Fruit fly (Drosophila melanogaster) whole organism, prepupa: Measurements from ENCODE around the gene E5.

Experiments used
- CG10669 ChIP-seq: fragments of 200-800 bp; sonication (Bioruptor generic); optimal IDR thresholded peaks from 3 replicates; lab custom pipeline; 2018; ENCODE audit warnings: missing biosample characterization, mild to moderate bottlenecking, missing genetic modification characterization, moderate library complexity
- CG11294 ChIP-seq: fragments of 200-800 bp; sonication (Bioruptor generic); IDR thresholded peaks from 2 replicates; pipeline ENCODE4 v1.3.6; 2022; ENCODE audit warnings: missing biosample characterization, missing genetic modification characterization
- CG11902 ChIP-seq: fragments of 200-800 bp; sonication (Bioruptor generic); optimal IDR thresholded peaks from 3 replicates; lab custom pipeline; 2016; ENCODE audit warnings: missing biosample characterization, missing genetic modification characterization
- CG15336 ChIP-seq: fragments of 200-800 bp; sonication (Bioruptor generic); IDR thresholded peaks from 2 replicates; pipeline ENCODE4 v1.3.6; 2022; ENCODE audit warnings: missing biosample characterization, missing genetic modification characterization
- CG1621 ChIP-seq: fragments of 200-800 bp; sonication (Bioruptor generic); optimal IDR thresholded peaks from 3 replicates; lab custom pipeline; 2018; ENCODE audit warnings: missing biosample characterization, mild to moderate bottlenecking, missing genetic modification characterization
- CG3032 ChIP-seq: fragments of 200-800 bp; optimal IDR thresholded peaks from 2 replicates; lab custom pipeline; 2019; ENCODE audit warnings: missing biosample characterization, mild to moderate bottlenecking, missing genetic modification characterization, moderate library complexity
- CG31627 ChIP-seq: fragments of 200-800 bp; sonication (Bioruptor generic); optimal IDR thresholded peaks from 3 replicates; lab custom pipeline; 2016; ENCODE audit warnings: missing biosample characterization, missing genetic modification characterization
- CG32006 ChIP-seq: fragments of 200-800 bp; sonication (Bioruptor generic); optimal IDR thresholded peaks from 3 replicates; lab custom pipeline; 2017; ENCODE audit warnings: missing biosample characterization, mild to moderate bottlenecking, missing genetic modification characterization
- CG3919 ChIP-seq: fragments of 200-800 bp; sonication (Bioruptor generic); optimal IDR thresholded peaks from 3 replicates; lab custom pipeline; 2016; ENCODE audit warnings: missing biosample characterization, missing genetic modification characterization
- CG4318 ChIP-seq: fragments of 200-800 bp; sonication (Bioruptor generic); optimal IDR thresholded peaks from 3 replicates; lab custom pipeline; 2017; ENCODE audit warnings: missing biosample characterization, mild to moderate bottlenecking, missing genetic modification characterization
- CG6163 ChIP-seq: fragments of 200-800 bp; sonication (Bioruptor generic); IDR thresholded peaks from 3 replicates; pipeline ENCODE4 v1.3.6; 2022; ENCODE audit warnings: missing biosample characterization, missing genetic modification characterization
- CG6276 ChIP-seq: fragments of 200-800 bp; sonication (Bioruptor generic); optimal IDR thresholded peaks from 2 replicates; lab custom pipeline; 2017; ENCODE audit warnings: missing biosample characterization, mild to moderate bottlenecking, missing genetic modification characterization
- CG6854 ChIP-seq: fragments of 200-800 bp; sonication (Bioruptor generic); optimal IDR thresholded peaks from 2 replicates; lab custom pipeline; 2017; ENCODE audit warnings: missing biosample characterization, mild to moderate bottlenecking, missing genetic modification characterization
- CG8119 ChIP-seq: fragments of 200-800 bp; sonication (Bioruptor generic); IDR thresholded peaks from 3 replicates; pipeline ENCODE4 v1.3.6; 2022; ENCODE audit warnings: missing biosample characterization, missing genetic modification characterization
- CG8632 ChIP-seq: fragments of 200-800 bp; sonication (Bioruptor generic); optimal IDR thresholded peaks from 3 replicates; lab custom pipeline; 2016; ENCODE audit warnings: missing biosample characterization, missing genetic modification characterization
- Eip78C ChIP-seq: fragments of 200-800 bp; sonication (Bioruptor generic); peaks from one replicate; lab custom pipeline; 2016; ENCODE audit warnings: missing biosample characterization, missing genetic modification characterization
- Eip93F ChIP-seq: fragments of 200-800 bp; sonication (Bioruptor generic); optimal IDR thresholded peaks from 2 replicates; lab custom pipeline; 2016; ENCODE audit warnings: missing biosample characterization, mild to moderate bottlenecking, missing genetic modification characterization
- Ets21C ChIP-seq: fragments of 200-800 bp; sonication (Bioruptor generic); optimal IDR thresholded peaks from 3 replicates; lab custom pipeline; 2016; ENCODE audit warnings: missing biosample characterization, missing genetic modification characterization
- Gug ChIP-seq: fragments of 200-800 bp; sonication (Bioruptor generic); IDR thresholded peaks from 2 replicates; pipeline ENCODE4 v1.3.6; 2022; ENCODE audit warnings: missing biosample characterization, missing genetic modification characterization
- Hr38 ChIP-seq: sonication (Bioruptor generic); optimal IDR thresholded peaks from 2 replicates; lab custom pipeline; 2016; ENCODE audit warnings: missing biosample characterization, missing genetic modification characterization
- Hr4 ChIP-seq: fragments of 200-800 bp; sonication (Bioruptor generic); optimal IDR thresholded peaks from 3 replicates; lab custom pipeline; 2016; ENCODE audit warnings: missing biosample characterization, missing genetic modification characterization
- Lpt ChIP-seq: fragments of 200-800 bp; sonication (Bioruptor generic); optimal IDR thresholded peaks from 3 replicates; lab custom pipeline; 2016; ENCODE audit warnings: missing biosample characterization, missing genetic modification characterization
- Met ChIP-seq: fragments of 200-800 bp; sonication (Bioruptor generic); optimal IDR thresholded peaks from 3 replicates; lab custom pipeline; 2016; ENCODE audit warnings: missing biosample characterization, missing genetic modification characterization
- OdsH ChIP-seq: fragments of 200-800 bp; sonication (Bioruptor generic); optimal IDR thresholded peaks from 3 replicates; lab custom pipeline; 2016; ENCODE audit warnings: missing biosample characterization, missing genetic modification characterization
- Sox102F ChIP-seq: fragments of 200-800 bp; sonication (Bioruptor generic); optimal IDR thresholded peaks from 2 replicates; lab custom pipeline; 2016; ENCODE audit warnings: missing biosample characterization, mild to moderate bottlenecking, missing genetic modification characterization
- Sox15 ChIP-seq: fragments of 200-800 bp; sonication (Bioruptor generic); optimal IDR thresholded peaks from 3 replicates; lab custom pipeline; 2016; ENCODE audit warnings: missing biosample characterization, missing genetic modification characterization
- cyc ChIP-seq: fragments of 200-800 bp; sonication (Bioruptor generic); optimal IDR thresholded peaks from 3 replicates; lab custom pipeline; 2016; ENCODE audit warnings: missing biosample characterization, missing genetic modification characterization
- dsx ChIP-seq: fragments of 200-800 bp; optimal IDR thresholded peaks from 3 replicates; lab custom pipeline; 2019; ENCODE audit warnings: missing biosample characterization, mild to moderate bottlenecking, missing genetic modification characterization, moderate library complexity; ENCODE audit not compliant: poor library complexity, severe bottlenecking
- eg ChIP-seq: fragments of 200-800 bp; sonication (Bioruptor generic); IDR thresholded peaks from 3 replicates; pipeline ENCODE4 v1.3.6; 2022; ENCODE audit warnings: missing biosample characterization, missing genetic modification characterization
- esn ChIP-seq: fragments of 200-800 bp; sonication (Bioruptor generic); optimal IDR thresholded peaks from 2 replicates; lab custom pipeline; 2016; ENCODE audit warnings: missing biosample characterization, mild to moderate bottlenecking, missing genetic modification characterization, moderate library complexity
- fd85E ChIP-seq: fragments of 200-800 bp; sonication (Bioruptor generic); optimal IDR thresholded peaks from 3 replicates; lab custom pipeline; 2016; ENCODE audit warnings: missing biosample characterization, missing genetic modification characterization
- lz ChIP-seq: fragments of 200-800 bp; sonication (Bioruptor generic); optimal IDR thresholded peaks from 3 replicates; lab custom pipeline; 2016; ENCODE audit warnings: missing biosample characterization, missing genetic modification characterization
- net ChIP-seq: fragments of 200-800 bp; sonication (Bioruptor generic); optimal IDR thresholded peaks from 3 replicates; lab custom pipeline; 2016; ENCODE audit warnings: missing biosample characterization, missing genetic modification characterization
- pdm3 ChIP-seq: fragments of 200-800 bp; sonication (Bioruptor generic); optimal IDR thresholded peaks from 3 replicates; lab custom pipeline; 2016; ENCODE audit warnings: missing biosample characterization, missing genetic modification characterization
- salr ChIP-seq, 2 experiments: fragments of 200-800 bp; sonication (Bioruptor generic); optimal IDR thresholded peaks; 3 replicates each; lab custom pipeline; 2016 to 2018; ENCODE audit warnings: missing biosample characterization in 2 of 2, missing genetic modification characterization in 2 of 2, mild to moderate bottlenecking in 1 of 2
- ss ChIP-seq, 2 experiments: fragments of 200-800 bp; sonication (Bioruptor generic); optimal IDR thresholded peaks; 2 replicates in 1 of 2; 3 replicates in 1 of 2; lab custom pipeline; 2017 to 2018; ENCODE audit warnings: mild to moderate bottlenecking in 2 of 2, missing biosample characterization in 2 of 2, missing genetic modification characterization in 2 of 2, moderate library complexity in 1 of 2
- svp ChIP-seq: fragments of 200-800 bp; sonication (Bioruptor generic); peaks from one replicate; lab custom pipeline; 2016; ENCODE audit warnings: missing biosample characterization, missing genetic modification characterization

E5 gene

DNA sequence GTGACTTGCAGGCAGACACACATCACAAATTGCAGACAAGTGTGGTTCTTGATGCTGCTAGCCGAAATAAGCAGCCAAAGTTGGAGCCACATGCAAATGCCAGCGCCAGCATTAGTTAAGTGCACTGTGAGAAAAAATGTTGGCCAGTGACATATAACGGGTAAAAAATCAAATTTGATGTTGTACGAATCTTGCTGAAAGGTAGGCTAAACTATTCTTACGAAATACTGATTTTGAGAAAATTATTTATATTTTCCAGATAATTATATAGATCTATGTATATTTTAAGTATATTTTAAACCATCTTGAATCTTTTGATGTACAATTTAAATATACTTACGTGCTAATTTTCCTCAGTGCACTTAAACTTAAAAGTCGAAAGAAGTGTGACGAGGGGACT lies 8.7 kb upstream of the E5 start:
- TF ChIP-seq CG11902 (GFP tag; lab: Kevin White, UChicago): no peak
- TF ChIP-seq CG15336 (GFP tag; lab: Robert Waterston, UW): peak; percentile 56
- no peak for TF ChIP-seq CG11294 (GFP tag; lab: Robert Waterston, UW)
- TF ChIP-seq Hr4 (GFP tag; lab: Kevin White, UChicago): no peak
- peak in 1 of 2 experiments; percentile 28 for TF ChIP-seq salr (GFP tag; optimal IDR thresholded peaks at IDR 0.05; lab: Kevin White, UChicago)
- TF ChIP-seq CG32006 (GFP tag; lab: Kevin White, UChicago): peak; percentile 61
- no peak for TF ChIP-seq CG6854 (GFP tag; lab: Kevin White, UChicago)
- TF ChIP-seq OdsH (GFP tag; lab: Kevin White, UChicago): no peak
- no peak for TF ChIP-seq CG31627 (GFP tag; lab: Kevin White, UChicago)
- peak; percentile 12 for TF ChIP-seq CG4318 (GFP tag; lab: Kevin White, UChicago)
- no peak for TF ChIP-seq net (GFP tag; lab: Kevin White, UChicago)
- peak; percentile 25; the same call in 1 of the 2 replicates for TF ChIP-seq Gug (GFP tag; lab: Robert Waterston, UW)
- TF ChIP-seq svp (GFP tag; lab: Kevin White, UChicago): peak; percentile 17
- TF ChIP-seq eg: 0 out of 3 replicates have a peak, but pooled peaks have one; percentile 39
- TF ChIP-seq CG6276: peak; percentile 29
- TF ChIP-seq CG8119 (GFP tag; lab: Robert Waterston, UW): 0 out of 3 replicates have a peak, but pooled peaks have one; percentile 13
- peak; percentile 1 for TF ChIP-seq Met (GFP tag; lab: Kevin White, UChicago)
- peak; percentile 11 for TF ChIP-seq CG3919 (GFP tag; lab: Kevin White, UChicago)
- peak; percentile 64 for TF ChIP-seq Eip78C (GFP tag; lab: Kevin White, UChicago)

DNA sequence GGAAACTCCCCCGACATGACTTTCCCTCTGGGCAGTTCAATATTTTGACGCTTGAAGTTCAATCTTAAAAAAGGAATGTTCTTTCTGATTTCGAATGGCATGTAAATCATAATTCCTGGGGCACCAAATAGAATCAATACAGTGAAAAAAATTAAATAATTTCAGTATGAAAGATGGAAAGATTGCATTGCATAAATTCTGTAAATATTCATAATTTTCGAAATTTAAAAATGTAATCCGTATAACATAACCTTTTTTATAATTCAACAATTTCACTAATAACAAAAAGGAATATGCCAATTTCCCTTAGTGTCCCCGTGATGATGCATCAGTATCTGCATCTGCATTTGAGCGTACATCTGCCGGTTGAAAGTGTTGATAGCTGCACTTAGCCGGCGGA lies 6.2 kb upstream of the E5 start:
- no peak for TF ChIP-seq lz (GFP tag; lab: Kevin White, UChicago)
- TF ChIP-seq CG1621: no peak
- no peak for TF ChIP-seq Sox15 (GFP tag; lab: Kevin White, UChicago)
- TF ChIP-seq ss (GFP tag; optimal IDR thresholded peaks at IDR 0.05; lab: Kevin White, UChicago): no peak
- no peak for TF ChIP-seq OdsH (GFP tag; lab: Kevin White, UChicago)
- no peak for TF ChIP-seq Gug (GFP tag; lab: Robert Waterston, UW)
- TF ChIP-seq Met (GFP tag; lab: Kevin White, UChicago): no peak
- no peak for TF ChIP-seq Ets21C
- no peak for TF ChIP-seq CG3032
- TF ChIP-seq cyc (GFP tag; lab: Kevin White, UChicago): no peak
- no peak for TF ChIP-seq CG15336 (GFP tag; lab: Robert Waterston, UW)
- no peak for TF ChIP-seq CG11294 (GFP tag; lab: Robert Waterston, UW)
- TF ChIP-seq CG6854 (GFP tag; lab: Kevin White, UChicago): no peak

DNA sequence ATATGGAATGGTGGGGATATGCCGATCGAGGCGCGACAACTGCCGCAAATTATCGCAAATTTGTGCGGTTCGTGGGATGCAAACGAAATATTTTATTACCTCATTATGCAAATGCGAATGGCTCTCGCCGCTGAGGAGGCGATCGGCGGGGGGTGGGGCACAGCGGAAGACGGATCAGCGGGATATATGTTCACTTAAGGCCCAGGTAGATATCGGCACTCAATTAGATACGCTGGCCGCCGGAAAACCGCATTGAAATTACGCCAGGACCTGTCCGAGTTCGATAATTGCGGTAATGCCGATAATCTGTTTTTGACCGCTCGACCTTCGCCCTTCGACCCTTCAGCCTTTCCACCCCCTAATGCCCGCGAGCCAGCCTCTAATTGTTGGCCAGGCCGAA lies 4.6 kb upstream of the E5 start:
- TF ChIP-seq CG10669 (GFP tag; lab: Kevin White, UChicago) (no peak), CG11902 (GFP tag; lab: Kevin White, UChicago) (no peak), CG32006 (GFP tag; lab: Kevin White, UChicago) (no peak), CG3919 (GFP tag; lab: Kevin White, UChicago) (no peak), CG4318 (GFP tag; lab: Kevin White, UChicago) (no peak), esn (GFP tag; lab: Kevin White, UChicago) (no peak), Sox102F (GFP tag; lab: Kevin White, UChicago) (no peak), CG8632 (GFP tag; lab: Kevin White, UChicago) (no peak), fd85E (no peak), Lpt (no peak), salr (GFP tag; optimal IDR thresholded peaks at IDR 0.05; lab: Kevin White, UChicago) (no peak), Eip93F (GFP tag; lab: Kevin White, UChicago) (no peak), pdm3 (GFP tag; lab: Kevin White, UChicago) (no peak), cyc (GFP tag; lab: Kevin White, UChicago) (no peak), Hr38 (GFP tag; lab: Kevin White, UChicago) (no peak), ss (GFP tag; optimal IDR thresholded peaks at IDR 0.05; lab: Kevin White, UChicago) (no peak)

DNA sequence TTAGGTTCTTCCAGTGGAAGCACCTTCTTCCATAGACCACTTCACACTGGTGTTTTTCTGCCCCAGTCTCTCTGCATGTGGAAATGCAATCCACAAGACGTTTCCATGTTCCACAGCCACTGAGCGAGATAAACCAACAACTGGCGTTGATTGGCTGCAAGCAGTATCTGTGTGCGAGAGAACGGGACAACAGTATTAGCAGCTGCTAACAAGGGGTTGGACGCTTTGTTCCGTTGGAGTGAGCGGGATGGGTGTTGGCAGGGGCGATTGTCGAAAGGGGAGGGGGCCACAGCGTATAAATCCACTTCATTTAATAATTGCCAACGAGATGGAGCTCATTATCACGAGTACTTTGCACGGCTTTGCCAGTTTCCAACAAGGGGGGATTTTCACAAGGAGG lies 2.4 kb upstream of the E5 start:
- peak; percentile 43 for TF ChIP-seq dsx (GFP tag; lab: Kevin White, UChicago)
- TF ChIP-seq Eip78C (GFP tag; lab: Kevin White, UChicago): peak; percentile 38
- peak; percentile 24; the same call in 1 of the 3 replicates for TF ChIP-seq eg
- TF ChIP-seq ss (GFP tag; optimal IDR thresholded peaks at IDR 0.05; lab: Kevin White, UChicago): no peak
- peak; percentile 43; the same call in 1 of the 3 replicates for TF ChIP-seq CG6163
- TF ChIP-seq, all 60 proteins: peak for 4
